Fruit fly (Drosophila melanogaster) whole organism, adult: ENCODE results near the gene noc.

Source experiments
- CG12768 ChIP-seq: fragments of 200-800 bp; sonication (Bioruptor generic); optimal IDR thresholded peaks from 2 replicates; lab custom pipeline; 2017; ENCODE audit warnings: missing biosample characterization, missing genetic modification characterization, mild to moderate bottlenecking, moderate library complexity, missing genetic modification reagents
- CG5204 ChIP-seq: fragments of 200-800 bp; sonication (Bioruptor generic); optimal IDR thresholded peaks from 2 replicates; lab custom pipeline; 2016; ENCODE audit warnings: missing biosample characterization, missing genetic modification characterization
- CG7101 ChIP-seq: fragments of 200-800 bp; sonication (Bioruptor generic); optimal IDR thresholded peaks from 2 replicates; lab custom pipeline; 2018; ENCODE audit warnings: missing biosample characterization, mild to moderate bottlenecking, missing genetic modification characterization, moderate library complexity

- TF ChIP-seq CG7101 (no peak), CG12768 (GFP tag; lab: Kevin White, UChicago) (no peak), CG5204 (GFP tag; lab: Kevin White, UChicago) (no peak)
Observed at dm6 chr2L:14441309-14441708, 49.4 kb upstream of the noc start.
